Fruit fly (Drosophila melanogaster) whole organism, embryonic: ENCODE data around the gene osk.
A peak's percentile ranks its signal among the peaks of the same experiment; 100 is the strongest.

Experiments used
- Abd-B ChIP-seq: fragments of 200-800 bp; sonication (Bioruptor generic); optimal IDR thresholded peaks from 2 replicates; lab custom pipeline; 2018; ENCODE audit warnings: missing biosample characterization, mild to moderate bottlenecking, missing genetic modification characterization, moderate library complexity
- Aef1 ChIP-seq: fragments of 200-800 bp; sonication (Bioruptor generic); IDR thresholded peaks from 3 replicates; pipeline ENCODE4 v1.3.6; 2022; ENCODE audit warnings: missing biosample characterization, missing genetic modification characterization
- Awh ChIP-seq: fragments of 200-800 bp; sonication (Bioruptor generic); IDR thresholded peaks from 2 replicates; pipeline ENCODE4, ENCODE4 v1.3.6; 2022; ENCODE audit warnings: missing biosample characterization, missing genetic modification characterization
- CG14050 ChIP-seq: fragments of 200-800 bp; sonication (Bioruptor generic); IDR thresholded peaks from 3 replicates; pipeline ENCODE4 v1.3.6; 2022; ENCODE audit warnings: missing biosample characterization, missing genetic modification characterization
- CG14710 ChIP-seq: fragments of 200-800 bp; sonication (Bioruptor generic); optimal IDR thresholded peaks from 3 replicates; lab custom pipeline; 2019; ENCODE audit warnings: missing biosample characterization, mild to moderate bottlenecking, missing genetic modification characterization, moderate library complexity
- CG14860 ChIP-seq: fragments of 200-800 bp; sonication (Bioruptor generic); IDR thresholded peaks from 3 replicates; pipeline ENCODE4 v1.3.6; 2022; ENCODE audit warnings: missing biosample characterization, missing genetic modification characterization; ENCODE audit not compliant: partially characterized antibody
- CG14965 ChIP-seq: fragments of 200-800 bp; sonication (Bioruptor generic); optimal IDR thresholded peaks from 2 replicates; lab custom pipeline; 2016; ENCODE audit warnings: missing biosample characterization, missing genetic modification characterization, borderline replicate concordance
- CG17186 ChIP-seq: fragments of 200-800 bp; sonication (Bioruptor generic); optimal IDR thresholded peaks from 3 replicates; lab custom pipeline; 2017; ENCODE audit warnings: missing biosample characterization, missing genetic modification reagents, missing genetic modification characterization
- CG17829 ChIP-seq: fragments of 200-800 bp; optimal IDR thresholded peaks from 2 replicates; lab custom pipeline; 2019; ENCODE audit warnings: missing biosample characterization, mild to moderate bottlenecking, missing genetic modification characterization, moderate library complexity
- CG1792 ChIP-seq: fragments of 200-800 bp; sonication (Bioruptor generic); optimal IDR thresholded peaks from 2 replicates; lab custom pipeline; 2016; ENCODE audit warnings: missing biosample characterization, missing genetic modification characterization
- CG18262 ChIP-seq: fragments of 200-800 bp; optimal IDR thresholded peaks from 3 replicates; lab custom pipeline; 2019; ENCODE audit warnings: missing biosample characterization, mild to moderate bottlenecking, missing genetic modification characterization, moderate library complexity
- CG2116 ChIP-seq: fragments of 200-800 bp; sonication (Bioruptor generic); optimal IDR thresholded peaks from 3 replicates; lab custom pipeline; 2018; ENCODE audit warnings: missing biosample characterization, mild to moderate bottlenecking, missing genetic modification characterization
- CG2202 ChIP-seq: fragments of 200-800 bp; sonication (Bioruptor generic); optimal IDR thresholded peaks from 2 replicates; lab custom pipeline; 2018; ENCODE audit warnings: missing biosample characterization, mild to moderate bottlenecking, missing genetic modification characterization
- CG30020 ChIP-seq: fragments of 200-800 bp; optimal IDR thresholded peaks from 2 replicates; lab custom pipeline; 2019; ENCODE audit warnings: missing biosample characterization, mild to moderate bottlenecking, missing genetic modification characterization, moderate library complexity
- CG3995 ChIP-seq: fragments of 200-800 bp; sonication (Bioruptor generic); optimal IDR thresholded peaks from 3 replicates; lab custom pipeline; 2016; ENCODE audit warnings: missing biosample characterization, missing genetic modification characterization
- CG6254 ChIP-seq: fragments of 200-800 bp; sonication (Bioruptor generic); optimal IDR thresholded peaks from 3 replicates; lab custom pipeline; 2017; ENCODE audit warnings: mild to moderate bottlenecking, missing biosample characterization, missing genetic modification reagents, missing genetic modification characterization
- CG6689 ChIP-seq: fragments of 200-800 bp; sonication (Bioruptor generic); IDR thresholded peaks from 2 replicates; pipeline ENCODE4 v1.3.6; 2022; ENCODE audit warnings: missing biosample characterization, missing genetic modification characterization
- CG7745 ChIP-seq: fragments of 200-800 bp; sonication (Bioruptor generic); optimal IDR thresholded peaks from 2 replicates; lab custom pipeline; 2018; ENCODE audit warnings: missing biosample characterization, mild to moderate bottlenecking, missing genetic modification characterization, moderate library complexity
- CG9215 ChIP-seq: fragments of 200-800 bp; sonication (Bioruptor generic); IDR thresholded peaks from 2 replicates; pipeline ENCODE4 v1.3.6; 2022; ENCODE audit warnings: missing biosample characterization, missing genetic modification characterization
- D ChIP-seq, 2 experiments: fragments of 200-800 bp in 1 of 2; fragments of >200 bp in 1 of 2; sonication (Bioruptor generic) in 1 of 2; optimal IDR thresholded peaks; 2 replicates in 1 of 2; 3 replicates in 1 of 2; lab custom pipeline; 2017; ENCODE audit warnings: mild to moderate bottlenecking in 1 of 2, missing biosample characterization in 1 of 2, missing genetic modification characterization in 1 of 2, missing genetic modification reagents in 1 of 2
- Dip3 ChIP-seq: fragments of 200-800 bp; sonication (Bioruptor generic); optimal IDR thresholded peaks from 3 replicates; lab custom pipeline; 2016; ENCODE audit warnings: missing biosample characterization, missing genetic modification characterization
- HHEX ChIP-seq: fragments of 200-800 bp; sonication (Bioruptor generic); optimal IDR thresholded peaks from 3 replicates; lab custom pipeline; 2017; ENCODE audit warnings: missing biosample characterization, mild to moderate bottlenecking, missing genetic modification characterization, missing genetic modification reagents
- HmgD ChIP-seq: fragments of 200-800 bp; sonication (Bioruptor generic); optimal IDR thresholded peaks from 3 replicates; lab custom pipeline; 2016; ENCODE audit warnings: missing biosample characterization, missing genetic modification characterization
- Pdp1 ChIP-seq, 2 experiments: fragments of 200-800 bp; sonication (Bioruptor generic); optimal IDR thresholded peaks; 3 replicates each; lab custom pipeline; 2016; ENCODE audit warnings: missing biosample characterization in 2 of 2, missing genetic modification characterization in 2 of 2, mild to moderate bottlenecking in 1 of 2, moderate library complexity in 1 of 2
- Ptx1 ChIP-seq: fragments of 200-800 bp; sonication (Bioruptor generic); IDR thresholded peaks from 2 replicates; pipeline ENCODE4 v1.3.6; 2022; ENCODE audit warnings: missing biosample characterization, missing genetic modification characterization
- Sin3A ChIP-seq: fragments of >200 bp; optimal IDR thresholded peaks from 2 replicates; lab custom pipeline; 2018
- Sox102F ChIP-seq: fragments of 200-800 bp; sonication (Bioruptor generic); optimal IDR thresholded peaks from 2 replicates; lab custom pipeline; 2018; ENCODE audit warnings: missing biosample characterization, mild to moderate bottlenecking, missing genetic modification characterization, moderate library complexity
- dmrt99B ChIP-seq: fragments of 200-800 bp; sonication (Bioruptor generic); optimal IDR thresholded peaks from 2 replicates; lab custom pipeline; 2018; ENCODE audit warnings: missing biosample characterization, mild to moderate bottlenecking, missing genetic modification characterization, moderate library complexity
- dpn ChIP-seq, 2 experiments: fragments of 200-800 bp; sonication (Bioruptor generic); optimal IDR thresholded peaks; 3 replicates each; lab custom pipeline; 2016; ENCODE audit warnings: missing biosample characterization in 2 of 2, missing genetic modification characterization in 2 of 2
- fd64A ChIP-seq: fragments of 200-800 bp; sonication (Bioruptor generic); optimal IDR thresholded peaks from 3 replicates; lab custom pipeline; 2018; ENCODE audit warnings: missing biosample characterization, mild to moderate bottlenecking, missing genetic modification characterization
- ftz-f1 ChIP-seq: fragments of 200-800 bp; sonication (Bioruptor generic); optimal IDR thresholded peaks from 2 replicates; lab custom pipeline; 2016; ENCODE audit warnings: missing biosample characterization, missing genetic modification characterization
- gem ChIP-seq: fragments of 200-800 bp; sonication (Bioruptor generic); optimal IDR thresholded peaks from 2 replicates; lab custom pipeline; 2019; ENCODE audit warnings: missing biosample characterization, mild to moderate bottlenecking, missing genetic modification characterization, moderate library complexity
- hb ChIP-seq: fragments of 200-800 bp; sonication (Bioruptor generic); IDR thresholded peaks from 3 replicates; pipeline ENCODE4 v1.3.6; 2022; ENCODE audit warnings: missing biosample characterization, missing genetic modification characterization; ENCODE audit not compliant: partially characterized antibody
- ind ChIP-seq: fragments of 200-800 bp; sonication (Bioruptor generic); optimal IDR thresholded peaks from 3 replicates; lab custom pipeline; 2016; ENCODE audit warnings: missing biosample characterization, missing genetic modification characterization
- insv ChIP-seq, 2 experiments: fragments of 200-800 bp; sonication (Bioruptor generic); optimal IDR thresholded peaks; 3 replicates each; lab custom pipeline; 2016 to 2018; ENCODE audit warnings: missing biosample characterization in 2 of 2, missing genetic modification characterization in 2 of 2
- jing ChIP-seq: fragments of 200-800 bp; sonication (Bioruptor generic); optimal IDR thresholded peaks from 2 replicates; lab custom pipeline; 2018; ENCODE audit warnings: missing biosample characterization, mild to moderate bottlenecking, missing genetic modification characterization
- ken ChIP-seq: fragments of 200-800 bp; sonication (Bioruptor generic); IDR thresholded peaks from 3 replicates; pipeline ENCODE4 v1.3.6; 2022; ENCODE audit warnings: missing biosample characterization, missing genetic modification characterization
- lmd ChIP-seq: fragments of 200-800 bp; sonication (Bioruptor generic); IDR thresholded peaks from 2 replicates; pipeline ENCODE4 v1.3.6; 2022; ENCODE audit warnings: missing biosample characterization, missing genetic modification characterization
- mam ChIP-seq: fragments of 200-800 bp; sonication (Bioruptor generic); optimal IDR thresholded peaks from 3 replicates; lab custom pipeline; 2016; ENCODE audit warnings: missing biosample characterization, missing genetic modification characterization
- nmo ChIP-seq: fragments of 200-800 bp; sonication (Bioruptor generic); optimal IDR thresholded peaks from 2 replicates; lab custom pipeline; 2018; ENCODE audit warnings: missing biosample characterization, mild to moderate bottlenecking, missing genetic modification characterization, moderate library complexity
- pan ChIP-seq, 4 experiments: fragments of >200 bp in 3 of 4; fragments of 200-800 bp in 1 of 4; sonication (Bioruptor generic) in 1 of 4; optimal IDR thresholded peaks in 3 of 4; IDR thresholded peaks in 1 of 4; 2 replicates each; pipeline versions ENCODE4 v1.3.6 to Lab custom; 2017 to 2022; ENCODE audit warnings: missing biosample characterization in 2 of 4, missing genetic modification characterization in 2 of 4, mixed read lengths in 1 of 4
- phol ChIP-seq: fragments of 200-800 bp; sonication (Bioruptor generic); optimal IDR thresholded peaks from 3 replicates; lab custom pipeline; 2018; ENCODE audit warnings: missing biosample characterization, mild to moderate bottlenecking, missing genetic modification characterization, moderate library complexity
- pita ChIP-seq: fragments of 200-800 bp; sonication (Bioruptor generic); optimal IDR thresholded peaks from 2 replicates; lab custom pipeline; 2017; ENCODE audit warnings: missing biosample characterization, mild to moderate bottlenecking, missing genetic modification characterization
- sc ChIP-seq, 3 experiments: fragments of >200 bp in 2 of 3; fragments of 200-800 bp in 1 of 3; sonication (Bioruptor generic) in 1 of 3; optimal IDR thresholded peaks; 2 replicates in 2 of 3; 3 replicates in 1 of 3; lab custom pipeline; 2017; ENCODE audit warnings: mild to moderate bottlenecking in 1 of 3, missing biosample characterization in 1 of 3, missing genetic modification characterization in 1 of 3, missing genetic modification reagents in 1 of 3
- sens ChIP-seq: fragments of 200-800 bp; sonication (Bioruptor generic); peaks from one replicate; lab custom pipeline; 2016; ENCODE audit warnings: missing biosample characterization, missing genetic modification characterization
- so ChIP-seq: fragments of 200-800 bp; sonication (Bioruptor generic); IDR thresholded peaks from 3 replicates; pipeline ENCODE4 v1.3.6; 2022; ENCODE audit warnings: missing biosample characterization, missing genetic modification characterization
- sqz ChIP-seq: fragments of 200-800 bp; sonication (Bioruptor generic); optimal IDR thresholded peaks from 3 replicates; lab custom pipeline; 2018; ENCODE audit warnings: missing biosample characterization, mild to moderate bottlenecking, missing genetic modification characterization
- tgo ChIP-seq: fragments of 200-800 bp; sonication (Bioruptor generic); IDR thresholded peaks from 3 replicates; pipeline ENCODE4 v1.3.6; 2022; ENCODE audit warnings: missing biosample characterization, missing genetic modification characterization

Gene osk

DNA sequence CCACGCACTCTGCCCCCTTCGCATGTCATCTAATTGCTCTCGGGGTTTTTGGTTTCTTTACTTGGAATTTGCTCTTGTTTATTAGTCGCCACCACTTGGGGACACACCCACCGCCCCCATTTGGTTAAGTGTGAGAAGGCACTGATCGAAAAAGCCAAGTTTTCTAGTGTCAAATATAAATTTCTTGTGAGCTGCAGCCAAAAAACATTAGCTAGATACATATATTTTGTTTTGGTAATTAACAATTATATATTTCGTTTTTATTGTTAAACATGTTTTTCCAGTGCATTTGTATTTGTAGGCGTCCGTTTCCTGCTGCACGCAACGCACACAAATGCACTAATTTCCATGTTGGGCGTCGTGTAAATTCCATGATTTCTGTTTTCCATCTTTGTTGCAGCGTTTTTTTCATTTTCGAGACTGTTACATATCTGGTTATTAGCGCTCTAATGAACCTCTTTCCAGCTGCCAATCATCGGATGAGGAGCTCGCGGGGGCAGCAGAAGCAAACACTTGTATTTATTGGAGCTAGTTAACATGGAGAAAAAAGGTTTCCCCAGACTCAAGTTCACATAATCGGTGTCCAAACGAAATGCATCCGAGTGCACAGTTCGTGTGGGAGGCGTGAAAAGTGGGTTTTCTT lies 14.7 kb upstream of the osk start (continued):
- TF ChIP-seq CG18262 = peak; percentile 67
- peak; percentile 29 for TF ChIP-seq Abd-B (GFP tag; lab: Kevin White, UChicago)
- no peak for TF ChIP-seq jing (GFP tag; lab: Kevin White, UChicago)
- TF ChIP-seq ind (GFP tag; lab: Kevin White, UChicago) = peak; percentile 53
- TF ChIP-seq mam (GFP tag; lab: Kevin White, UChicago) = no peak
- TF ChIP-seq CG17186 = no peak
- TF ChIP-seq phol (tag; lab: Kevin White, UChicago) = peak; percentile 45
- TF ChIP-seq CG14965 (GFP tag; lab: Kevin White, UChicago) = no peak
- TF ChIP-seq lmd (GFP tag; lab: Robert Waterston, UW) = peak; percentile 32; the same call in 1 of the 2 replicates
- TF ChIP-seq CG7745 (tag; lab: Kevin White, UChicago) = no peak
- TF ChIP-seq CG6254 (GFP tag; lab: Kevin White, UChicago) = peak; percentile 35
- TF ChIP-seq pita (GFP tag; lab: Kevin White, UChicago) = no peak
- no peak for TF ChIP-seq Sin3A (lab: Kevin White, UChicago)
- TF ChIP-seq ftz-f1 (GFP tag; lab: Kevin White, UChicago) = no peak
- no peak for TF ChIP-seq Dip3 (GFP tag; lab: Kevin White, UChicago)
- TF ChIP-seq insv (GFP tag; optimal IDR thresholded peaks at IDR 0.05; lab: Kevin White, UChicago) = no peak
- no peak for TF ChIP-seq D (optimal IDR thresholded peaks at IDR 0.05; lab: Kevin White, UChicago)
- peak; percentile 53 for TF ChIP-seq D (GFP tag; optimal IDR thresholded peaks at IDR 0.05; lab: Kevin White, UChicago)
- TF ChIP-seq sens (GFP tag; lab: Kevin White, UChicago) = peak; percentile 92
- no peak for TF ChIP-seq HHEX (GFP tag; lab: Kevin White, UChicago)
- TF ChIP-seq CG1792 (GFP tag; lab: Kevin White, UChicago) = no peak
- TF ChIP-seq dpn (GFP tag; optimal IDR thresholded peaks at IDR 0.05; lab: Kevin White, UChicago) = no peak
- TF ChIP-seq Aef1 = no peak
- peak; percentile 72; the same call in 1 of the 2 replicates for TF ChIP-seq Awh (GFP tag; lab: Robert Waterston, UW)
- TF ChIP-seq CG14860 (GFP tag; lab: Robert Waterston, UW) = no peak
- TF ChIP-seq CG6689 (GFP tag; lab: Robert Waterston, UW) = peak; percentile 74
- no peak for TF ChIP-seq CG30020 (tag; lab: Kevin White, UChicago)
- TF ChIP-seq HmgD (GFP tag; lab: Kevin White, UChicago) = no peak
- peak; percentile 19 for TF ChIP-seq CG14710
- TF ChIP-seq Sox102F (GFP tag; lab: Kevin White, UChicago) = no peak
- peak; percentile 46 for TF ChIP-seq CG17829
- TF ChIP-seq CG2202 (tag; lab: Kevin White, UChicago) = no peak
- TF ChIP-seq sc (optimal IDR thresholded peaks at IDR 0.05; lab: Kevin White, UChicago) = no peak
- TF ChIP-seq sc (GFP tag; optimal IDR thresholded peaks at IDR 0.05; lab: Kevin White, UChicago) = no peak
- TF ChIP-seq Ptx1 = peak; percentile 62
- TF ChIP-seq CG2116 = no peak
- TF ChIP-seq CG3995 (GFP tag; lab: Kevin White, UChicago) = no peak
- TF ChIP-seq gem (tag; lab: Kevin White, UChicago) = no peak
- TF ChIP-seq tgo = peak; percentile 44
- TF ChIP-seq so (GFP tag; lab: Robert Waterston, UW) = no peak
- no peak for TF ChIP-seq pan (optimal IDR thresholded peaks at IDR 0.05; lab: Kevin White, UChicago)
- peak in 1 of 2 experiments; percentile 51 for TF ChIP-seq pan (GFP tag; optimal IDR thresholded peaks at IDR 0.05 in 1 of 2, IDR thresholded peaks at IDR 0.05 in 1 of 2)
- peak; percentile 65 for TF ChIP-seq dmrt99B (tag; lab: Kevin White, UChicago)
- no peak for TF ChIP-seq Pdp1 (GFP tag; optimal IDR thresholded peaks at IDR 0.05; lab: Kevin White, UChicago)
- TF ChIP-seq nmo (GFP tag; lab: Kevin White, UChicago) = peak; percentile 65
- peak; percentile 15 for TF ChIP-seq fd64A (GFP tag; lab: Kevin White, UChicago)
- no peak for TF ChIP-seq hb (GFP tag; lab: Robert Waterston, UW)
- no peak for TF ChIP-seq ken (GFP tag; lab: Robert Waterston, UW)
- no peak for TF ChIP-seq CG14050 (GFP tag; lab: Robert Waterston, UW)
- no peak for TF ChIP-seq CG9215 (GFP tag; lab: Robert Waterston, UW)
- no peak for TF ChIP-seq sqz (GFP tag; lab: Kevin White, UChicago)
